Worm (Caenorhabditis elegans) whole organism, early embryonic: ENCODE measurements around the gene Y37D8A.8.
A peak's percentile ranks its signal among the peaks of the same experiment; 100 is the strongest.

Experiments
- B0310.2 ChIP-seq: sonication (generic microtip); optimal IDR thresholded peaks from 2 replicates; lab custom pipeline; 2016; ENCODE audit warnings: mild to moderate bottlenecking, missing genetic modification characterization, missing compliant biosample characterization
- F13C5.2 ChIP-seq: sonication (generic microtip); optimal IDR thresholded peaks from 2 replicates; lab custom pipeline; 2017; ENCODE audit warnings: mild to moderate bottlenecking, missing genetic modification characterization, inconsistent platforms, missing compliant biosample characterization
- aly-1 ChIP-seq: sonication (generic microtip); optimal IDR thresholded peaks from 2 replicates; lab custom pipeline; 2016; ENCODE audit warnings: missing genetic modification characterization, missing compliant biosample characterization
- ama-1 ChIP-seq: fragments of 150-350 bp; optimal IDR thresholded peaks from 2 replicates; lab custom pipeline; 2014
- ceh-13 ChIP-seq: fragments of 200-800 bp; sonication (Bioruptor generic); optimal IDR thresholded peaks from 2 replicates; lab custom pipeline; 2018; ENCODE audit warnings: mild to moderate bottlenecking, missing genetic modification characterization, missing compliant biosample characterization
- ceh-36 ChIP-seq: sonication (generic microtip); optimal IDR thresholded peaks from 2 replicates; lab custom pipeline; 2016; ENCODE audit warnings: missing genetic modification characterization, inconsistent platforms, missing compliant biosample characterization
- ets-7 ChIP-seq: sonication (generic microtip); optimal IDR thresholded peaks from 2 replicates; lab custom pipeline; 2016; ENCODE audit warnings: missing genotype, missing genetic modification characterization, missing compliant biosample characterization
- flt-1 ChIP-seq: fragments of 200-800 bp; sonication (Bioruptor generic); IDR thresholded peaks from 2 replicates; pipeline ENCODE4 v1.3.6; 2022; ENCODE audit warnings: missing genetic modification characterization, missing compliant biosample characterization
- hmbx-1 ChIP-seq: sonication (generic microtip); optimal IDR thresholded peaks from 2 replicates; lab custom pipeline; 2016; ENCODE audit warnings: mild to moderate bottlenecking, missing genetic modification characterization, missing compliant biosample characterization
- hmg-4 ChIP-seq: fragments of 200-800 bp; sonication (Bioruptor generic); optimal IDR thresholded peaks from 2 replicates; lab custom pipeline; 2018; ENCODE audit warnings: mild to moderate bottlenecking, missing genetic modification characterization, missing compliant biosample characterization
- hnd-1 ChIP-seq: sonication (generic microtip); optimal IDR thresholded peaks from 2 replicates; lab custom pipeline; 2016; ENCODE audit warnings: missing genetic modification characterization, missing compliant biosample characterization
- pes-1 ChIP-seq: fragments of 200-800 bp; sonication (Bioruptor generic); IDR thresholded peaks from 2 replicates; pipeline ENCODE4 v1.3.6; 2022; ENCODE audit warnings: missing genetic modification reagents, missing genetic modification characterization, missing compliant biosample characterization
- scrt-1 ChIP-seq: fragments of 200-800 bp; sonication (Bioruptor generic); IDR thresholded peaks from 2 replicates; pipeline ENCODE4 v1.3.6; 2022; ENCODE audit warnings: missing genetic modification characterization, missing compliant biosample characterization
- sea-1 ChIP-seq: fragments of 200-800 bp; sonication (Bioruptor generic); conservative IDR thresholded peaks from 2 replicates; pipeline ENCODE4 v1.3.6; 2022; ENCODE audit warnings: missing genetic modification characterization, missing compliant biosample characterization
- tbx-11 ChIP-seq: fragments of 200-800 bp; sonication (Bioruptor generic); IDR thresholded peaks from 2 replicates; pipeline ENCODE4 v1.3.6; 2022; ENCODE audit warnings: missing genetic modification characterization, missing compliant biosample characterization
- tbx-37 ChIP-seq: fragments of 200-800 bp; sonication (Bioruptor generic); conservative IDR thresholded peaks from 2 replicates; pipeline ENCODE4 v1.3.6; 2022; ENCODE audit warnings: missing genetic modification reagents, missing genetic modification characterization, missing compliant biosample characterization
- tra-4 ChIP-seq: sonication (generic microtip); optimal IDR thresholded peaks from 2 replicates; lab custom pipeline; 2017; ENCODE audit warnings: missing genetic modification characterization, missing compliant biosample characterization

The Y37D8A.8 gene

DNA sequence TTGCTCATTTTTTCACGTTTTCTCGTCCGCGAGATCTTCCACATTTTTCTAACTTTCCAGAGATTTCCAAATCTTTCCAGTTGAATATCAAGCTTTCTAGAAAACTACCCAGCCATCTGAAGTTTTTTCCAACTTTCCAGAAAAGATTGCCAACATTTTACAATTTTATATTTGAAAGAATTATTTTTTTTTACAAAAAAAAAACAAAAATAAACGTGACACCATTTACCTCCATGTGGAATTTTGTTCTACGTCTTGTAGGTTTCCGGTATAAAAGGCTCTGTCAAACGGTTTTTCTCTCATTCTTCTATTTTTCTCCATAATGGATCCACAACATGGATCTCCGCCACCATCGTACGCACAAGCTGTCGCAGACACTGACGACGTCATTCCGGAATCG is at the start of gene Y37D8A.8:
Gene Y37D8A.8 (plus strand): TSS at position 301 of the 400 bp plus-strand sequence.
- no peak for TF ChIP-seq scrt-1 (GFP tag; lab: Robert Waterston, UW)
- TF ChIP-seq pes-1 (GFP tag; lab: Robert Waterston, UW): no peak
- no peak for TF ChIP-seq aly-1 (tag; lab: Kevin White, UChicago)
- no peak for TF ChIP-seq sea-1 (GFP tag; lab: Robert Waterston, UW)
- TF ChIP-seq ceh-13 (GFP tag; lab: Kevin White, UChicago): no peak
- TF ChIP-seq flt-1 (GFP tag; lab: Robert Waterston, UW): no peak
- TF ChIP-seq hmg-4 (GFP tag; lab: Kevin White, UChicago): no peak

DNA sequence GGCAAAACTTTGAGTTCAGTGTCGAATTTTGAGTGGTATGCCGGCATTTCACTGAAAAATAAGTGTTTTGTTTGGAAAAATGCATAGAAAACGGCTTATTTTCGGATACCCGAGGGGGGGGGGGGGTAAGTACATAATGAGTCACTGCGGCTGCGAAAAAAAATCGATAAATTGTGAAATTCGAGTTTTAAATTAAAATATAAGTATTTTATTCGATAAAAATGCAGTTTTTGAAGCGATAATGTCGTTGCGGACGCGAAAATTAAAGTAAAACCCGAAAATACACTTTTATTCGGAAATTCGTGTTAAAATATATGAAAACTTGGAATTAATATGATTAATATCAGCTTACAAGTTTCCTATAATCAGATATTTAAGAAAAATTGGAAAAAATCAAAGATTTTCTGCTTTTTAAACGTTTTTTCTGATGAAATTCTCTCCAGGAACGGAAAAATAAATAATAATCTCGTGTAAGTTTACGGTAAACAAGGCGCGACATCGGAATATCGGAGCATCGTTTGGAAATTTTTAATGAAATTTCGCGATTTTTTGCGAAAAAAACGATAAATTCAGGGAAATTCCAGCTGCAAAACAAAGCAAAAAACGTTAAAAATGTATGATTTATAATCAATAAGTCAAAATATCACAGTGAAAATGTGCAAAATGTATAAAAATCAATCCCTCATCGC is 46.6 kb upstream of the Y37D8A.8 start, which contains the start of gene arx-5:
Gene arx-5 (minus strand): TSS at position 51 of the 689 bp plus-strand sequence.
- TF ChIP-seq ama-1 (lab: Kevin White, UChicago): no peak
- no peak for TF ChIP-seq hmbx-1 (tag; lab: Kevin White, UChicago)
- no peak for TF ChIP-seq F13C5.2 (tag; lab: Kevin White, UChicago)
- no peak for TF ChIP-seq ceh-13 (GFP tag; lab: Kevin White, UChicago)
- no peak for TF ChIP-seq hmg-4 (GFP tag; lab: Kevin White, UChicago)
- TF ChIP-seq sea-1 (GFP tag; lab: Robert Waterston, UW): no peak
- no peak for TF ChIP-seq tra-4
- no peak for TF ChIP-seq hnd-1 (tag; lab: Kevin White, UChicago)
- no peak for TF ChIP-seq B0310.2 (tag; lab: Kevin White, UChicago)
- no peak for TF ChIP-seq ets-7 (tag; lab: Kevin White, UChicago)
- TF ChIP-seq flt-1 (GFP tag; lab: Robert Waterston, UW): no peak
- no peak for TF ChIP-seq ceh-36
- TF ChIP-seq pes-1 (GFP tag; lab: Robert Waterston, UW): no peak
- no peak for TF ChIP-seq scrt-1 (GFP tag; lab: Robert Waterston, UW)

DNA sequence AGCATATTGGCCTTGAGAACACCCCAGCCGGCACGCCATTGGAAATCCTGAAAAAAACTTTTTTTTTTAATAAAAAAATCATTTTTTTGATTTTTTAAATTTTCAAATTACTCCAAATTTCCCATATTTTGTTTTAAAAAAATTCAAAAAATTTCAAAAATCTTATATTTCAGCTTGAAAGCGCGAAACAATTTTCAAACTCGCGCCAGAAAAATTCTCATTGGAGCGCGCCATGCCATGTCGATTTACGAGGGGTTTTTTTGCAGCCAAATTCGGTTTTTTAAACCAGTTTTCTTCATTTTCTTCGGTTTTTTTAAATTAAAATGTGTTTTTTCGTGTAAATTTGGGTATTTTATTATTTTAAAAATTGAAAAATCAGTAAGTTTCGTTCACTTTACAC is 45.6 kb upstream of the Y37D8A.8 start:
- no peak for TF ChIP-seq aly-1 (tag; lab: Kevin White, UChicago)
- no peak for TF ChIP-seq hnd-1 (tag; lab: Kevin White, UChicago)
- TF ChIP-seq F13C5.2 (tag; lab: Kevin White, UChicago): no peak
- TF ChIP-seq tra-4: no peak
- TF ChIP-seq tbx-11 (GFP tag; lab: Robert Waterston, UW): no peak
- no peak for TF ChIP-seq hmg-4 (GFP tag; lab: Kevin White, UChicago)
- no peak for TF ChIP-seq sea-1 (GFP tag; lab: Robert Waterston, UW)
- no peak for TF ChIP-seq tbx-37 (GFP tag; lab: Robert Waterston, UW)
- TF ChIP-seq ama-1 (lab: Kevin White, UChicago): no peak
- TF ChIP-seq ceh-36: no peak
- TF ChIP-seq scrt-1 (GFP tag; lab: Robert Waterston, UW): no peak
- TF ChIP-seq hmbx-1 (tag; lab: Kevin White, UChicago): no peak
- TF ChIP-seq pes-1 (GFP tag; lab: Robert Waterston, UW): no peak
- TF ChIP-seq ceh-13 (GFP tag; lab: Kevin White, UChicago): no peak
- no peak for TF ChIP-seq ets-7 (tag; lab: Kevin White, UChicago)

DNA sequence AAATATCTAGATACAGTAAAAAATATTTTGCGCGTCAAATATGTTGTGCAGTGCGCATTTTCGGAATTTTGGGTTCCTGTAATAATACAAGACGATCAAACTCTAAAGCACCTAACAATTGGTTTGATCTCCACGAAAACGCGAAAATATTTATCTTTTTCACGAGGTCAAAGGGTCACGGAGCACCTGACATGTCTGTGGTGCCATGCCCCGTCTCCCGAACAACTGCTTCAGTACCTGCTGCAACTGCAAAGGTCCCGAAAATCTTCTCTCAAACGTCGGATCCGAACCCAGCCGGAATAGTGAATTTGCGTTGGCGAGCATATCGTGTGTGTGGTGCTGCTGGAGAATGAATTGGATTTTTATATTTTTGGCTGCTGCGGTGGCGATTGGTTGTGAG is 44.8 kb upstream of the Y37D8A.8 start, which contains the start of the genes Y37D8A.2 and Y37D8A.25:
Gene Y37D8A.2 (plus strand): TSS at position 285 of the 400 bp plus-strand sequence.
Gene Y37D8A.25 (minus strand): TSS at position 345 of the 400 bp plus-strand sequence.
- no peak for TF ChIP-seq hmbx-1 (tag; lab: Kevin White, UChicago)
- TF ChIP-seq F13C5.2 (tag; lab: Kevin White, UChicago): no peak
- no peak for TF ChIP-seq hmg-4 (GFP tag; lab: Kevin White, UChicago)
- TF ChIP-seq tra-4: no peak
- no peak for TF ChIP-seq scrt-1 (GFP tag; lab: Robert Waterston, UW)
- TF ChIP-seq tbx-37 (GFP tag; lab: Robert Waterston, UW): no peak
- no peak for TF ChIP-seq B0310.2 (tag; lab: Kevin White, UChicago)
- no peak for TF ChIP-seq ets-7 (tag; lab: Kevin White, UChicago)
- no peak for TF ChIP-seq ama-1 (lab: Kevin White, UChicago)
- no peak for TF ChIP-seq pes-1 (GFP tag; lab: Robert Waterston, UW)
- no peak for TF ChIP-seq flt-1 (GFP tag; lab: Robert Waterston, UW)
- no peak for TF ChIP-seq aly-1 (tag; lab: Kevin White, UChicago)

DNA sequence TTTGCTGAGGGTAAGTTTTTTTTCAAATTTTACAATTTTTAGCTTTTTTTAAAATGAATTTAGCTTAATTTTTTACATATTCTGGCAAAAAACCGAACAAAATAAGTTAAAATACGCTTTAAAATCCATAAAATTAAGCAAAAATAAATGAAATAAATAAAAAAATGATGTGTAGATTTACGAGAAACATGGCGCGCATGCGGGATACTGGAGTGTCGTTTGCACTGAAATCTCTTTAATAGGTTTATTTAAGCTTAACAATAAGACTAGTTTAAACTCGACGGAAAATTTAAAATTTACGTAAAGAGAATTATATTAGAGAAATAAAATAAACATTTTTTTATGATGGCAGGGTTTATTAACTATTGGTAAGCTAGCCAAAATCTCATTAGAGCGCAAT is 43.4 kb upstream of the Y37D8A.8 start:
- TF ChIP-seq ceh-13 (GFP tag; lab: Kevin White, UChicago) (no peak), F13C5.2 (tag; lab: Kevin White, UChicago) (no peak), hmbx-1 (tag; lab: Kevin White, UChicago) (no peak), sea-1 (GFP tag; lab: Robert Waterston, UW) (no peak), tbx-37 (GFP tag; lab: Robert Waterston, UW) (no peak), B0310.2 (tag; lab: Kevin White, UChicago) (no peak), tbx-11 (GFP tag; lab: Robert Waterston, UW) (no peak), ceh-36 (no peak), hmg-4 (GFP tag; lab: Kevin White, UChicago) (no peak), aly-1 (tag; lab: Kevin White, UChicago) (no peak), scrt-1 (GFP tag; lab: Robert Waterston, UW) (no peak), ama-1 (lab: Kevin White, UChicago) (no peak), ets-7 (tag; lab: Kevin White, UChicago) (no peak), hnd-1 (tag; lab: Kevin White, UChicago) (no peak), pes-1 (GFP tag; lab: Robert Waterston, UW) (no peak), tra-4 (no peak)

DNA sequence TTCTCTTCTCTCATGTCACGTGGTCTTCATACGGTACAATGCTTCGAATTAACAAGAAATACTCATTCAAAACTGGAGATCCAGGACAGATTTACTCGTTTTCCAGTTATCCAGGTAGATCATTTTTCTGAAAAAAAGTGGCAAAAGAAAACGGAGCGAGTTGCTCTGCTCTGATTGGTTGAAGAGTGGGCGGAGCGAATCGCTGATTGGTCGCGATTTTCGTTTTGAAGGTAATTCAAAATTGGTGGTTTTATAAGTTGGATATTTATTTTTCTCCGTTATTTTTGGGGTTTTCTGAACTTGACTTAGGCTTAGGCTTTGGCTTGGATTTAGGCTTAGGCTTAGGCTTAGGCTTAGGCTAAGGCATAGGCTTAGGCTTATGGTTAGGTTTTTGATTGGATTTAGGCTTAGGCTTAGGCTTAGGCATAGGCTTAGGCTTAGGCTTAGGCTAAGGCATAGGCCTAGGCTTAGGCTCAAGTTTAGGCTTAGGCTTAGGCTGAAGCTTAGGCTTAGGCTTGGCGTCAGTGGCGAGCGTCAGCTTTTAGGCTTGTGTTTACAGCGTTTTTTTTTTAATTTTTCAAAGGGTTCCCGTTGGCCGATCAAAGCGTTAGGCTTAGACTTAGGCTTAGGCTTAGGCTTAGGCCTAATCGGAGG is 42.0 kb upstream of the Y37D8A.8 start:
- no peak for TF ChIP-seq aly-1 (tag; lab: Kevin White, UChicago)
- no peak for TF ChIP-seq pes-1 (GFP tag; lab: Robert Waterston, UW)
- TF ChIP-seq ceh-36: peak; percentile 72
